Worm (Caenorhabditis elegans): ENCODE measurements around the gene sur-7.

sur-7 gene

DNA sequence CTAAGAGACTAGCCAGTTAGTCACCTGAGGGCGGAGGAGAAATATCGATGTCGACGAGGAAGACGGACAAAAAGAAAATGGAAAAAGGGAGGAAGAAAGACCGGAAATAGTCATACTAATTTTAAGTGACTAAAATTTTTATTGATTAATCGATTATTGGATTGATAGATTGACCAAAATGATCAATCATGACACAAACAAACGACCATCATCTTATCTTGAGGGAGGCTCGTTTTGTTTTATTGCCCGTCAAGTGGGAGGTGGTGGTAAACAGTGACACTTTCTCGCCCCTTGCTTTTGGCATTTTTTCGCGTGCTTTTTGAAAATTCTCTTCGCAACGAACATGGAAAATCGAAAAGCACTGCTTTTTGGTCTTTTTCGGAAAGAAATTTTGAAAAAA lies 28.4 kb downstream of the sur-7 start:
- TF ChIP-seq fkh-10 (GFP tag; optimal IDR thresholded peaks at IDR 0.05) = no peak
- TF ChIP-seq T23F11.4 (GFP tag; optimal IDR thresholded peaks at IDR 0.05) = no peak
- no peak for TF ChIP-seq mec-3 (tag; optimal IDR thresholded peaks at IDR 0.05; ENCODE audit: borderline replicate concordance)
- no peak for TF ChIP-seq tbx-2 (tag; optimal IDR thresholded peaks at IDR 0.05)

DNA sequence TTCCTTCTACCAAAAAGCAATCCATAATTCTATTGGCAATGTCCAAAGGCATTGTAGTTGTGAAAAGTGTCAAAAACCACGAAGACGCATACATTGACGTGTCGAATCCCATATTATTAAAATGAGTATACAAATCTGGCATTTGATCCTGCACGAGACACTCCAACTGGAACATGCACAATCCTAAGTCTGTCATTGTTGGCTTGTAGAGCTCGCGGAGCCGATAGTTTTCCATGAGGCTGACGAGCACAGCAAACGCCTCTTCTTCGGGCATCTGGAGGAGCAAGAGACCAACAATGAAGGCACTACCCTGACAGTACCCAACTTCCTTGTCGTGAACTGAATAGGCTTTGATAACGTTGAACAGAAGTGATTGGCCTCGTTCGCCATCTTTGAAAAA lies 30.2 kb downstream of the sur-7 start:
- TF ChIP-seq ceh-24 (tag; optimal IDR thresholded peaks at IDR 0.05) (no peak), ahr-1 (tag; optimal IDR thresholded peaks at IDR 0.05) (no peak), eyg-1 (tag; optimal IDR thresholded peaks at IDR 0.05) (no peak)

DNA sequence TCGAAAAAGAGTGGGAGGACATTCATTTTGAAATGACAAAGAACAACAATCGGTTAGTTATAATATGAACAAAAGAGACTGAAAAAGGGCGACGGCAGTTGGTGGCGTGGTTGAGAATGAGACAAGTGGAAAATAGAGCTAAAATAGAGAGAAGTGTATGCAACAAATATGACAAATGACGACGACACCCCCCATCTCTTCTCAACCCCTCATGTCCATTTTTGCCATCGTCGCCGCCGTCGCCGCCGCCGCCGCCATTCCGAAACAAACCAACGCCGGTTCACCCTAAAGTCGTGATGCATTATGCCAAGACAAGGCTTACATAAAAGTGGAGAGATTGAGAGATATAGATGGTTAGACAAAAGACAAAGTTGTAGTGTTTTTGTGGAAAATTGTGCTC lies 32.8 kb downstream of the sur-7 start:
- no peak for TF ChIP-seq hlh-13 (GFP tag; optimal IDR thresholded peaks at IDR 0.05)
- no peak for TF ChIP-seq pat-9 (tag; optimal IDR thresholded peaks at IDR 0.05)
- TF ChIP-seq T23F11.4 (GFP tag; optimal IDR thresholded peaks at IDR 0.05) = no peak
- no peak for TF ChIP-seq unc-86 (tag; optimal IDR thresholded peaks at IDR 0.05)
- no peak for TF ChIP-seq mec-3 (tag; optimal IDR thresholded peaks at IDR 0.05; ENCODE audit: borderline replicate concordance)
- TF ChIP-seq hlh-6 (tag; optimal IDR thresholded peaks at IDR 0.05) = no peak

DNA sequence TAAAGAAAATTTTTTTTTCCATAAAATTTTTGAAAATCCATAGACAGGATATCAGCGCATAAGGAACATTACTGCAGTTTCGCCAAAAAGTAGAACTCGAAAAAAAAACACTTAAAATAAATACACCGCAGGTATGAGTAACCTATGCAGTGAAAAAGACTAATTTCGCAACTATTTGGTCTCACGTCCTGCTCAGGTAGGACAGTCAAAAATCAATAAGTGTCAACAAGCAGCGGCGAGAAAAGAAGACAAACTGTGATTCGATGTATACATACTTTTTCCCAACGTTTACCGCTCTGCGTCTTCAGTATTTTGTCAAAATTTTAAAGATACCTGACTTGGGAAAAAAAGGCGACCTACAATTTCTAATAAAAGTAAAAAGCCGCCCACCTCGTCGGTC lies 35.6 kb downstream of the sur-7 start:
- no peak for TF ChIP-seq tbx-2 (tag; optimal IDR thresholded peaks at IDR 0.05)
- no peak for TF ChIP-seq C38D4.7 (GFP tag; optimal IDR thresholded peaks at IDR 0.05)
- no peak for TF ChIP-seq ceh-9 (tag; optimal IDR thresholded peaks at IDR 0.05)
- no peak for TF ChIP-seq ceh-30 (tag; optimal IDR thresholded peaks at IDR 0.05)
- TF ChIP-seq nhr-232 (tag; optimal IDR thresholded peaks at IDR 0.05) = no peak
- TF ChIP-seq ets-4 (tag; optimal IDR thresholded peaks at IDR 0.05) = no peak
- no peak for TF ChIP-seq pha-2 (tag; optimal IDR thresholded peaks at IDR 0.05)
- no peak for TF ChIP-seq nhr-11 (tag; optimal IDR thresholded peaks at IDR 0.05)
- no peak for TF ChIP-seq lin-11 (tag; optimal IDR thresholded peaks at IDR 0.05)
- TF ChIP-seq ceh-14 (tag; optimal IDR thresholded peaks at IDR 0.05) = no peak
- no peak for TF ChIP-seq hlh-8 (tag; optimal IDR thresholded peaks at IDR 0.05)
- TF ChIP-seq ceh-2 (tag; optimal IDR thresholded peaks at IDR 0.05) = no peak
- TF ChIP-seq fkh-6 (tag; optimal IDR thresholded peaks at IDR 0.05) = no peak

DNA sequence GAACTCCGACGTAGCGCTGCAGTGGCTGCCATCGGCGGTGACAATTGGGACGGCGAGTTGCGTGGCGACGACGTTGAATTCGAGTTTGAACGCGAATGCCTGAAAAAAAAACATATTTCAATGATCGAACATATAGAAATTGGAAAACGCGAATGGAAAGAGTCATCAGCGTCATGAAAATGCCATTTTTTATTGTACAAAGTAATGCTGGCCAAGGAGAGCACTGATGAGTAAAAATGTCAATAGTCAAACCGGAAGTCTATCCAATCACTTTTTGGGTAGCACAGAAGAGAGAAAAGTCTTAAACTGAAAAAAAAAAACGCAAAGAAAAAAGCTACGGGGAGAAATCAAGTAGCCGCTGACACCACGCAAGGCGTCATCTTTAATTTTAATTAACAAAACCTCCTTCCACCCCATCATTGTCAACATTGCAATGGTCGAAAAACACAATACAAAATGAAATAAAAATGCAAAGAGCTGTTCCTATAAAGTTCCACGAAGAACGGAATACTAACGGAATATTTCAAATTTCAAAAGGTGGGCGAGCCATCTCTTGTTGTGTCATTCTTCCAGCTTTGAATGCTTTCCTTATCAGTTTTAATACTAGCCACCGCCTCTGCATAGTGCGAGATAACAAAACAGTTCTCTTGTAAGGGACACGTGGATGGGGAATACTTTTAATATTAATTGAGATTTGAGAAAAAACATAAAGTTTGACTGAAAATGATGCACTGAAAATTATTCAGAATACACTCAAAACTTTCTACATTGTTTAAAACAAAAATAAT lies 37.0 kb downstream of the sur-7 start:
- TF ChIP-seq elt-2 (tag; optimal IDR thresholded peaks at IDR 0.05) = peak; percentile 53
- TF ChIP-seq hlh-30 (tag; optimal IDR thresholded peaks at IDR 0.05; ENCODE audit: insufficient read depth) = no peak

DNA sequence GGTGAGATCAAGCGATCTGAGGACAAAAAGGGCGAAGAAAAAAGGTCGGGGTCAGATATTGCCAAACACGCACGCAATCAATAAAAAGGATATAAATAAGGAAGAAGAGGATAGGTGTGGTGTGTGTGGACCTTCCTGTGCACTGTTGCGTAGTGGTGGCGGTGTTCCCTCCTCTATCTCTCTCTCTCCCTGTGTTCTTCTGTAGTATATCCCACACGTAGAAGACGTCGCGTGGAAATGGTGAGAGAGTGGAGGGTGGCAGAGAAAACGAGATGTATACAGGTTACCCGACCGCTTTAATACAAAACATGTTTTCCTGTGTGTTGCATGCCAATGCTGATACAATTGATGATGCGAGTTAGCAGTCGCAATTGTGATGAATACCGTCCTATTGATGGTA lies 38.2 kb downstream of the sur-7 start:
- TF ChIP-seq ref-2 (tag; optimal IDR thresholded peaks at IDR 0.05) (peak; percentile 27), pha-2 (tag; optimal IDR thresholded peaks at IDR 0.05) (no peak), sdc-2 (tag; optimal IDR thresholded peaks at IDR 0.05) (peak; percentile 25)

DNA sequence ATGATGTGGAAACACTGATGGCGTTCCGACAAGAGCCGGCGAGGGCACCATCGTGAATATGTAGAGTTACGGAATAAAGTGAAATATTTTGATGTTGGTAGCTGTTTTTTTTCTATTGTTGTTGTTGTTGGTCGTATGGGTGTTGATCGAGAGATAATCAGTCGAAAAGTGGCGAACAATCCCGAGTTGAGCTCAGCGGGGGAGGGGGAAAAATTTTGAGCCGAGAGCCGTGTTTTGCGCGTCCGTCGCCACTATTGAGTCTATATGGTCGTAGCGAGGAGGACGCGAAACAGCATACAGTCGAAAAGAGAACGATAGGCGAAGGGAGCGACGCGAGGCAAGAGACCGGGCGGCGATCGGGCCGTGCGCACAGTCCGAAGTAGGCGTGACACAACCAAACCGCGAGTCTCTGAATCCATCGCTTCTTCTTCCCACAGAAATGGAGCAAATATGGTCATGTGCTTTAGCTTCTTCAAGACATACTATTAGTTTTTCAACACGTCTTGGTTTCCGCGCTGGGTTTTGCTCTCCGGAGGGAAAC lies 40.5 kb downstream of the sur-7 start, which contains the start of gene eat-17:
eat-17 (minus strand) TSS at position 51 of the 541 bp plus-strand sequence.
- TF ChIP-seq tbx-7 (tag; optimal IDR thresholded peaks at IDR 0.05) (no peak), ceh-22 (tag; optimal IDR thresholded peaks at IDR 0.05) (no peak), ceh-24 (tag; optimal IDR thresholded peaks at IDR 0.05) (no peak), ceh-31 (tag; optimal IDR thresholded peaks at IDR 0.05) (peak; percentile 2)

All from whole organism, late embryonic.